Worm (Caenorhabditis elegans) whole organism, L1 larva: Measurements from ENCODE around the gene C05C12.1.

Experiments used
- ama-1 ChIP-seq: fragments of 150-350 bp; optimal IDR thresholded peaks from 2 replicates; lab custom pipeline; 2014
- ceh-82 ChIP-seq, 3 experiments: fragments of 150-350 bp in 1 of 3; sonication (generic microtip) in 2 of 3; optimal IDR thresholded peaks; 2 replicates each; lab custom pipeline; 2014 to 2017; ENCODE audit warnings: missing biosample characterization in 3 of 3, missing genetic modification characterization in 3 of 3
- efl-3 ChIP-seq: fragments of 200-800 bp; sonication (Bioruptor generic); optimal IDR thresholded peaks from 2 replicates; lab custom pipeline; 2018; ENCODE audit warnings: mild to moderate bottlenecking, missing genetic modification characterization, missing compliant biosample characterization
- elt-2 ChIP-seq: sonication (generic microtip); optimal IDR thresholded peaks from 2 replicates; lab custom pipeline; 2016; ENCODE audit warnings: missing genetic modification characterization, mild to moderate bottlenecking, inconsistent platforms, missing compliant biosample characterization, missing genetic modification reagents
- elt-3 ChIP-seq, 6 experiments: fragments of 150-350 bp in 1 of 6; sonication (generic microtip); optimal IDR thresholded peaks; 2 replicates each; lab custom pipeline; 2017 to 2018; ENCODE audit warnings: missing biosample characterization in 6 of 6, missing genetic modification characterization in 6 of 6, inconsistent platforms in 1 of 6
- fkh-10 ChIP-seq: sonication (generic microtip); optimal IDR thresholded peaks from 2 replicates; lab custom pipeline; 2017; ENCODE audit warnings: missing biosample characterization, missing genetic modification reagents, missing genetic modification characterization
- lsy-2 ChIP-seq, 2 experiments: fragments of 150-350 bp; optimal IDR thresholded peaks; 2 replicates each; lab custom pipeline; 2014; ENCODE audit warnings: missing biosample characterization in 2 of 2, missing genetic modification characterization in 2 of 2
- nhr-11 ChIP-seq: fragments of 150-350 bp; optimal IDR thresholded peaks from 2 replicates; lab custom pipeline; 2014; ENCODE audit warnings: missing biosample characterization, missing genetic modification characterization
- nhr-237 ChIP-seq: fragments of 150-350 bp; optimal IDR thresholded peaks from 2 replicates; lab custom pipeline; 2014; ENCODE audit warnings: missing biosample characterization, missing genetic modification characterization
- snpc-4 ChIP-seq: fragments of 150-350 bp; optimal IDR thresholded peaks from 2 replicates; lab custom pipeline; 2014; ENCODE audit warnings: missing biosample characterization, missing genetic modification characterization
- zag-1 ChIP-seq: fragments of 150-350 bp; optimal IDR thresholded peaks from 2 replicates; lab custom pipeline; 2014; ENCODE audit warnings: missing biosample characterization, missing genetic modification characterization

ce11 chrIV:11218037-11218436 lies 35.8 kb upstream of the C05C12.1 start, which contains the start of gene zip-6:
- no peak for TF ChIP-seq elt-2 (tag; lab: Kevin White, UChicago)
- no peak for TF ChIP-seq fkh-10 (GFP tag; lab: Kevin White, UChicago)
- no peak for TF ChIP-seq ama-1
- no peak for TF ChIP-seq ceh-82 (tag; optimal IDR thresholded peaks at IDR 0.05; lab: Kevin White, UChicago)
- TF ChIP-seq elt-3 (tag; optimal IDR thresholded peaks at IDR 0.05; lab: Kevin White, UChicago): no peak
- no peak for TF ChIP-seq lsy-2 (tag; optimal IDR thresholded peaks at IDR 0.05; lab: Kevin White, UChicago)
- no peak for TF ChIP-seq efl-3
- no peak for TF ChIP-seq nhr-11
- TF ChIP-seq zag-1: no peak
- no peak for TF ChIP-seq nhr-237 (tag; lab: Kevin White, UChicago)
- TF ChIP-seq snpc-4 (tag; lab: Kevin White, UChicago): no peak
